Fruit fly (Drosophila melanogaster): ENCODE data around the gene Prosbeta4.

Prosbeta4 gene

dm6 chr2L:16720707-16721700 is 10.9 kb downstream of the Prosbeta4 start (continued):
- TF ChIP-seq CG34224 (GFP tag; IDR thresholded peaks at IDR 0.05; ENCODE audit: partially characterized antibody) (no peak), Atf-2 (GFP tag; optimal IDR thresholded peaks at IDR 0.05) (peak; percentile 81), CG11695 (GFP tag; IDR thresholded peaks at IDR 0.05) (peak; percentile 94), CTCF (GFP tag; optimal IDR thresholded peaks at IDR 0.05) (peak; percentile 57), pita (GFP tag; optimal IDR thresholded peaks at IDR 0.05) (no peak), CG6272 (GFP tag; IDR thresholded peaks at IDR 0.05) (peak; percentile 92), CG4360 (GFP tag; IDR thresholded peaks at IDR 0.05) (peak; percentile 84), CG32772 (GFP tag; IDR thresholded peaks at IDR 0.05) (peak; percentile 95), CG10431 (GFP tag; optimal IDR thresholded peaks at IDR 0.05) (no peak), Optix (GFP tag; IDR thresholded peaks at IDR 0.05) (peak; percentile 75), gem (tag; optimal IDR thresholded peaks at IDR 0.05) (peak; percentile 92), CG10147 (GFP tag; optimal IDR thresholded peaks at IDR 0.05) (peak; percentile 86), jigr1 (GFP tag; IDR thresholded peaks at IDR 0.05) (peak; percentile 81; the same call in 2 of the 3 replicates), CG2129 (GFP tag; IDR thresholded peaks at IDR 0.05; ENCODE audit: partially characterized antibody) (no peak), scrt (GFP tag; optimal IDR thresholded peaks at IDR 0.05) (peak; percentile 84), corto (GFP tag; optimal IDR thresholded peaks at IDR 0.05) (peak; percentile 94), Ravus (GFP tag; IDR thresholded peaks at IDR 0.05) (peak; percentile 80), CG15601 (tag; optimal IDR thresholded peaks at IDR 0.05) (peak; percentile 93), CG14965 (GFP tag; optimal IDR thresholded peaks at IDR 0.05; ENCODE audit: borderline replicate concordance) (no peak), Hey (tag; optimal IDR thresholded peaks at IDR 0.05) (no peak), CG18476 (GFP tag; optimal IDR thresholded peaks at IDR 0.05) (peak; percentile 94), dati (GFP tag; IDR thresholded peaks at IDR 0.05) (peak; percentile 91), dmrt99B (tag; optimal IDR thresholded peaks at IDR 0.05) (peak; percentile 96), CG8089 (GFP tag; optimal IDR thresholded peaks at IDR 0.05) (peak; percentile 58), slbo (GFP tag; IDR thresholded peaks at IDR 0.05) (peak; percentile 95), CG11696 (GFP tag; IDR thresholded peaks at IDR 0.05) (peak; percentile 87), CG16813 (GFP tag; IDR thresholded peaks at IDR 0.05; ENCODE audit: partially characterized antibody) (no peak), CG17361 (GFP tag; IDR thresholded peaks at IDR 0.05) (peak; percentile 96), CG17612 (GFP tag; IDR thresholded peaks at IDR 0.05) (peak; percentile 92), CoRest (tag; optimal IDR thresholded peaks at IDR 0.05) (peak; percentile 93), CG4820 (GFP tag; optimal IDR thresholded peaks at IDR 0.05) (peak; percentile 93), exex (tag; optimal IDR thresholded peaks at IDR 0.05) (peak; percentile 52), CG15514 (GFP tag; optimal IDR thresholded peaks at IDR 0.05) (peak; percentile 79), ase (GFP tag; IDR thresholded peaks at IDR 0.05) (peak; percentile 95), CG11456 (GFP tag; IDR thresholded peaks at IDR 0.05) (peak; percentile 95), chm (GFP tag; IDR thresholded peaks at IDR 0.05) (peak; percentile 94), CG5953 (GFP tag; IDR thresholded peaks at IDR 0.05) (peak; percentile 96), kay (GFP tag; optimal IDR thresholded peaks at IDR 0.05) (peak; percentile 93), HLHmδ (GFP tag; optimal IDR thresholded peaks at IDR 0.05) (no peak), ttk (GFP tag; IDR thresholded peaks at IDR 0.05) (peak; percentile 94), ro (GFP tag; IDR thresholded peaks at IDR 0.05) (peak; percentile 88), kni (GFP tag; optimal IDR thresholded peaks at IDR 0.05) (no peak), CG7839 (tag; optimal IDR thresholded peaks at IDR 0.05) (peak; percentile 94), dpn (GFP tag; optimal IDR thresholded peaks at IDR 0.05) (peak; percentile 69 to 87), Mes4 (GFP tag; optimal IDR thresholded peaks at IDR 0.05) (peak; percentile 53), CG10274 (GFP tag; optimal IDR thresholded peaks at IDR 0.05) (peak; percentile 75), CG16815 (GFP tag; optimal IDR thresholded peaks at IDR 0.05) (peak; percentile 51), pnt (GFP tag; optimal IDR thresholded peaks at IDR 0.05) (peak; percentile 80), Hmx (GFP tag; optimal IDR thresholded peaks at IDR 0.05) (peak; percentile 74)

All from whole organism, embryonic.